Worm (Caenorhabditis elegans): Measurements from ENCODE around the gene hex-5.

- TF ChIP-seq ztf-11 (tag; optimal IDR thresholded peaks at IDR 0.05) (no peak), snpc-4 (tag; optimal IDR thresholded peaks at IDR 0.05) (no peak), ztf-4 (tag; optimal IDR thresholded peaks at IDR 0.05) (no peak), peb-1 (tag; optimal IDR thresholded peaks at IDR 0.05) (no peak), ceh-82 (tag; optimal IDR thresholded peaks at IDR 0.05) (no peak), aly-2 (tag; optimal IDR thresholded peaks at IDR 0.05) (no peak), ama-1 (optimal IDR thresholded peaks at IDR 0.05) (no peak), lin-11 (tag; optimal IDR thresholded peaks at IDR 0.05) (no peak)
Measured at ce11 chrX:14928854-14929253, 23.8 kb upstream of the hex-5 start, which contains the start of gene ntr-2.
